Worm (Caenorhabditis elegans) whole organism, L3 larva: Measurements from ENCODE around the gene frpr-1.

Source experiments
- R02D3.7 ChIP-seq: fragments of 150-350 bp; optimal IDR thresholded peaks from 2 replicates; lab custom pipeline; 2014; ENCODE audit warnings: missing biosample characterization, missing genetic modification characterization
- ZK546.5 ChIP-seq: sonication (generic microtip); optimal IDR thresholded peaks from 2 replicates; lab custom pipeline; 2017; ENCODE audit warnings: missing biosample characterization, missing genetic modification characterization
- aly-2 ChIP-seq: fragments of 150-350 bp; optimal IDR thresholded peaks from 2 replicates; lab custom pipeline; 2014; ENCODE audit warnings: missing biosample characterization, missing genetic modification characterization
- ceh-16 ChIP-seq: sonication (generic microtip); optimal IDR thresholded peaks from 2 replicates; lab custom pipeline; 2017; ENCODE audit warnings: missing biosample characterization, missing genetic modification characterization
- ceh-28 ChIP-seq: fragments of 150-350 bp; optimal IDR thresholded peaks from 2 replicates; lab custom pipeline; 2014; ENCODE audit warnings: missing biosample characterization, missing genetic modification reagents, missing genetic modification characterization
- egl-27 ChIP-seq: sonication (generic microtip); optimal IDR thresholded peaks from 4 replicates; lab custom pipeline; 2017; ENCODE audit warnings: missing biosample characterization, missing genetic modification reagents, missing genetic modification characterization
- egl-5 ChIP-seq: fragments of 150-350 bp; optimal IDR thresholded peaks from 2 replicates; lab custom pipeline; 2017; ENCODE audit warnings: missing biosample characterization, missing genetic modification reagents, missing genetic modification characterization, inconsistent platforms
- elt-2 ChIP-seq: sonication (generic microtip); optimal IDR thresholded peaks from 2 replicates; lab custom pipeline; 2016; ENCODE audit warnings: missing genetic modification reagents, mild to moderate bottlenecking, missing genetic modification characterization, missing compliant biosample characterization
- elt-3 ChIP-seq, 3 experiments: fragments of 150-350 bp in 1 of 3; sonication (generic microtip) in 2 of 3; optimal IDR thresholded peaks; 2 replicates in 2 of 3; 4 replicates in 1 of 3; lab custom pipeline; 2014 to 2017; ENCODE audit warnings: missing biosample characterization in 3 of 3, missing genetic modification characterization in 3 of 3
- eor-1 ChIP-seq, 2 experiments: fragments of 150-350 bp; optimal IDR thresholded peaks; 2 replicates each; lab custom pipeline; 2014 to 2018; ENCODE audit warnings: missing biosample characterization in 2 of 2, missing genetic modification characterization in 2 of 2
- fkh-2 ChIP-seq: fragments of 150-350 bp; optimal IDR thresholded peaks from 2 replicates; lab custom pipeline; 2014; ENCODE audit warnings: missing biosample characterization, missing genetic modification reagents, missing genetic modification characterization
- fos-1 ChIP-seq: fragments of 150-350 bp; optimal IDR thresholded peaks from 2 replicates; lab custom pipeline; 2014; ENCODE audit warnings: missing biosample characterization, missing genetic modification characterization
- hmg-11 ChIP-seq: sonication (generic microtip); optimal IDR thresholded peaks from 2 replicates; lab custom pipeline; 2016; ENCODE audit warnings: missing genetic modification characterization, missing compliant biosample characterization
- lin-15B ChIP-seq: fragments of 150-350 bp; optimal IDR thresholded peaks from 2 replicates; lab custom pipeline; 2014; ENCODE audit warnings: missing biosample characterization, missing genetic modification characterization
- lin-39 ChIP-seq: fragments of 150-350 bp; optimal IDR thresholded peaks from 2 replicates; lab custom pipeline; 2018; ENCODE audit warnings: missing biosample characterization, missing genetic modification reagents, missing genetic modification characterization
- lsy-12 ChIP-seq: sonication (generic microtip); optimal IDR thresholded peaks from 2 replicates; lab custom pipeline; 2016; ENCODE audit warnings: mild to moderate bottlenecking, missing genetic modification characterization, missing compliant biosample characterization
- mml-1 ChIP-seq: fragments of 150-350 bp; sonication (generic microtip); optimal IDR thresholded peaks from 3 replicates; lab custom pipeline; 2014; ENCODE audit warnings: missing biosample characterization, missing genetic modification characterization
- nfya-1 ChIP-seq: sonication (generic microtip); optimal IDR thresholded peaks from 2 replicates; lab custom pipeline; 2017; ENCODE audit warnings: missing genetic modification characterization, mild to moderate bottlenecking, missing compliant biosample characterization, antibody characterized with exemption, moderate library complexity; ENCODE audit not compliant: insufficient read depth
- nhr-12 ChIP-seq: fragments of 150-350 bp; optimal IDR thresholded peaks from 2 replicates; lab custom pipeline; 2014; ENCODE audit warnings: missing biosample characterization, missing genetic modification characterization
- nhr-237 ChIP-seq: fragments of 150-350 bp; optimal IDR thresholded peaks from 2 replicates; lab custom pipeline; 2014; ENCODE audit warnings: missing biosample characterization, missing genetic modification characterization
- nhr-25 ChIP-seq: sonication (generic microtip); optimal IDR thresholded peaks from 2 replicates; lab custom pipeline; 2017; ENCODE audit warnings: missing biosample characterization, missing genetic modification characterization
- nhr-67 ChIP-seq: fragments of 150-350 bp; optimal IDR thresholded peaks from 2 replicates; lab custom pipeline; 2014; ENCODE audit warnings: missing biosample characterization, missing genetic modification characterization
- nhr-77 ChIP-seq: fragments of 150-350 bp; optimal IDR thresholded peaks from 2 replicates; lab custom pipeline; 2014; ENCODE audit warnings: missing biosample characterization, missing genetic modification characterization
- pha-4 ChIP-seq: fragments of 150-350 bp; optimal IDR thresholded peaks from 2 replicates; lab custom pipeline; 2014; ENCODE audit warnings: missing biosample characterization, missing genetic modification reagents, missing genetic modification characterization
- pqm-1 ChIP-seq: fragments of 150-350 bp; optimal IDR thresholded peaks from 2 replicates; lab custom pipeline; 2017; ENCODE audit warnings: missing biosample characterization, missing genetic modification characterization, inconsistent platforms
- sea-2 ChIP-seq: fragments of 150-350 bp; sonication (generic microtip); optimal IDR thresholded peaks from 4 replicates; lab custom pipeline; 2014; ENCODE audit warnings: missing biosample characterization, missing genetic modification reagents, missing genetic modification characterization
- skn-1 ChIP-seq: fragments of 150-350 bp; optimal IDR thresholded peaks from 2 replicates; lab custom pipeline; 2014; ENCODE audit warnings: missing biosample characterization, missing genetic modification characterization
- snpc-4 ChIP-seq: fragments of 150-350 bp; optimal IDR thresholded peaks from 2 replicates; lab custom pipeline; 2014; ENCODE audit warnings: missing biosample characterization, missing genetic modification characterization
- tbx-2 ChIP-seq: sonication (generic microtip); optimal IDR thresholded peaks from 2 replicates; lab custom pipeline; 2016; ENCODE audit warnings: mild to moderate bottlenecking, missing genetic modification characterization, missing compliant biosample characterization
- unc-39 ChIP-seq: sonication (generic microtip); optimal IDR thresholded peaks from 4 replicates; lab custom pipeline; 2017; ENCODE audit warnings: missing biosample characterization, missing genetic modification characterization
- unc-62 ChIP-seq: fragments of 150-350 bp; sonication (generic microtip); optimal IDR thresholded peaks from 4 replicates; lab custom pipeline; 2014; ENCODE audit warnings: missing biosample characterization, missing genetic modification reagents, missing genetic modification characterization

Gene frpr-1

DNA sequence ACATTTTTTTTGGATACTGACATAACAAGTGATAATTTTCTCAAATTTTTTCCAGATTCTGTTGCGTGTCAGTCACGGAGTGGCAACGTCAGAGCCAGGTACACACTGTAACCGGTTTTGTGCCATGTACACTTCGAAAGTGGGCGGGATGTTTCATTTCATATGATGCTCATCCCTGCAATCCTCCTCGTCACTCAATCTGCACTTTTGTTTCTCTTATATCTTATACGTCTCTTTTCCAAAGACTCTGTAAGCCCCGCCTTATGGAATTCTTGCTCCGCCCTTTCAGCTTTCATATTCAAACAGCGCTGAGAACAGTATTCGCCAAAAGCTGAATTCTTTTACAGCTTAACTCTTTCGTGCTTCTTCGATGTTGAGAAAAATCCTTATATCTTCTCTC, 9.7 kb upstream of the frpr-1 start, which contains the start of gene C02B8.3:
Gene C02B8.3, plus strand, starts transcription at position 301 of the 400 bp plus-strand sequence.
- no peak for TF ChIP-seq nhr-25 (tag; lab: Kevin White, UChicago)
- no peak for TF ChIP-seq nhr-67
- no peak for TF ChIP-seq unc-39
- no peak for TF ChIP-seq ceh-16 (tag; lab: Kevin White, UChicago)
- no peak for TF ChIP-seq nhr-12
- no peak for TF ChIP-seq hmg-11

DNA sequence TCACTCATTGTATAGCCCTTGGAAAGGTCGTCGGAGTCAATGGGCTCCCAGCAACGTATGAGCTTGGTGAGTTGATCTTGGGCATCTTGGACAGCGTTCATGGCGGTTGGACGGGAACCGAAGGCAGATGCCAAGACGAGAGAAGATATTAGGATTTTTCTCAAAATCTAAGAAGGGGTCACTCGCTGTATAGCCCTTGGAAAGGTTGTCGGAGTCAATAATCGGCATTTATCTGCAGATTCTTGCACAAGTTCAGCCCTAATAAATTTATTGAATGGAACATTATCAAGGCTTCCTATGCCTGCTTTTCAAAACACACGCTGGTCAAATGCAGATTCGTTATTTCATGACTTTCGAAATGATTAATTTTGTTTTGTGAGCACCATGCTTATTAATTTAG, 8.3 kb upstream of the frpr-1 start, which contains the start of gene C02B8.7:
Gene C02B8.7, minus strand, starts transcription at position 101 of the 400 bp plus-strand sequence.
- TF ChIP-seq fos-1 (no peak), R02D3.7 (no peak), lin-15B (tag; lab: Kevin White, UChicago) (no peak), tbx-2 (tag; lab: Kevin White, UChicago) (no peak), hmg-11 (no peak), lsy-12 (tag; lab: Kevin White, UChicago) (no peak), unc-39 (no peak), unc-62 (GFP tag; lab: Kevin White, UChicago) (no peak), egl-27 (tag; lab: Kevin White, UChicago) (no peak)
- TF ChIP-seq, all 47 proteins: peak for 0

DNA sequence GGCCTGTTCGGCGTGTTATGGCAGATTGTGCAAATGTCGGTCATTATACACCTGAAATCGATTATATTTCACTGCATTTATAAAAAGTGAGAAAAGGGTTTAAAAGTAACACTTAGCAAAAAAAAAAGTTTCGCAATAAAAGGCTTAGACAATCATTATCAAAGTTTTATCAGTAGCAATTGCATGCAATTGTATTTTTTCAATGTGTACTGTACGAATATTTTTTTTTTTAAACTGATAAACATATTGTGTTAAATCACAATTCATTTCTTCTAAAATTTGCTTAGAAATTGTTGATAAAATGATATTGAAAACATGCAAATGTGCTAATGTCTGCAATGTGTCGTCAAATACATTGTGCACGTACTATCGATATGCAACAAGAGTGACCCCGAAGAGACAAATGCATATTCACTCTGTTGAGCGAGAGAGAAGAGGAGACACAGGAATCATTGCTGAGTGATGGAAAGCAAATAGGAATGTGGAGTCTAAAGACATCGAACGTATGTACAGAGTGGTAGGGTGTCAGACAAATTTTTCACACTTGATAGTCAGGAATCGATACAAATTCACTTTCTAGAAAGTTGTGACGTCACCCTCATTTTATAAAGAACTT, 6.9 kb upstream of the frpr-1 start, which contains the start of gene C02B8.6:
Gene C02B8.6, minus strand, starts transcription at position 51 of the 616 bp plus-strand sequence.
- no peak for TF ChIP-seq ZK546.5 (tag; lab: Kevin White, UChicago)
- TF ChIP-seq ceh-28: peak; percentile 73
- peak; percentile 53 for TF ChIP-seq hmg-11
- peak; percentile 12 for TF ChIP-seq snpc-4 (tag; lab: Kevin White, UChicago)
- TF ChIP-seq aly-2 (tag; lab: Kevin White, UChicago): no peak
- TF ChIP-seq nhr-237 (tag; lab: Kevin White, UChicago): no peak
- no peak for TF ChIP-seq mml-1 (tag; lab: Kevin White, UChicago)
- no peak for TF ChIP-seq nhr-12
- peak; percentile 51 for TF ChIP-seq nfya-1 (tag; lab: Kevin White, UChicago)
- TF ChIP-seq unc-39: no peak
- peak; percentile 64 for TF ChIP-seq pqm-1 (tag; lab: Kevin White, UChicago)
- TF ChIP-seq egl-5: no peak
- TF ChIP-seq elt-2 (tag; lab: Kevin White, UChicago): peak; percentile 70
- TF ChIP-seq lin-39 (tag; lab: Kevin White, UChicago): peak; percentile 60
- peak; percentile 14 for TF ChIP-seq lin-15B (tag; lab: Kevin White, UChicago)
- peak; percentile 19 for TF ChIP-seq skn-1 (tag; lab: Kevin White, UChicago)
- peak; percentile 85 for TF ChIP-seq pha-4

DNA sequence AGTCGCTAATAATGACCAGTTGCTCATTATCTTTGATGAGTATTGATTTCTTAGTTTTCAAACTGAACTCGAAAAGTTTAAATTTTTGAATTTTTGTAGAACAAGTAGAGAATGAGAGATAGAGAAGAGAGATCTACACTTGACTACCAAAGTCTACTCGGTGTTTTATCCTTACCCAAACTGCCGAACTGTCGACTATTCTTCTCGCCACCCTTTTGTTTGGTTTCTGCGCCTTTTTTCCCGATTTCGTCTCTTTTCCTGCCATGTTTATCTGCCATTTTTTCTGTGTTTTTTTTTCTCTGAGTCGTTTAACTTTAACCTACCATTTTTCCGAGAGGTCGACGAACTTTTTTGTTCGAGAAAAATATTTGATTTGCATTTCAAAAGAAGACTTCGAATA, 6.2 kb downstream of the frpr-1 start, which contains the start of gene C02B8.12:
Gene C02B8.12, minus strand, starts transcription at position 175 of the 400 bp plus-strand sequence.
- TF ChIP-seq ZK546.5 (tag; lab: Kevin White, UChicago) (no peak), eor-1 (tag; optimal IDR thresholded peaks at IDR 0.05; lab: Kevin White, UChicago) (no peak), fkh-2 (tag; lab: Kevin White, UChicago) (no peak), nhr-237 (tag; lab: Kevin White, UChicago) (no peak), unc-62 (GFP tag; lab: Kevin White, UChicago) (no peak), nhr-67 (no peak), lsy-12 (tag; lab: Kevin White, UChicago) (no peak), pha-4 (peak; percentile 37), lin-15B (tag; lab: Kevin White, UChicago) (no peak)
- TF ChIP-seq, all 47 proteins: peak for 1

DNA sequence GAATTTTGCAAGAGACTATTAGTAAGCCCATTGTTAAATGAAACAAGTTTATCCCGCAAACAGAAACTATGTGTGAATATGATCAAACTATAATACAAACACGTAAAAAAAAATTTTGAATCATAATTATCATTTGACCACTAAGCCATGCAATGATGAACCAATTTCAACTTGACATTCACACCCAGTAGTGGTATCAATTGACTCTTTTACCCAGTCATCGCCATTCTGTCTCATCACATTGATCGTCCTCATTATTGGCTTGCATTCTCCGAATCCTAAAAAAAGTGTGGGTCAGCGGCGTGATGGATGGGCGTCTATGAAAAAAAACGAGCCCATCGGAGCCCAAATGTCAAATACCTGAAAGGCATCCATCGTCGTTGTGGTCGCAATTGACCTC, 9.2 kb downstream of the frpr-1 start:
- TF ChIP-seq mml-1 (tag; lab: Kevin White, UChicago) (no peak), aly-2 (tag; lab: Kevin White, UChicago) (no peak), nhr-237 (tag; lab: Kevin White, UChicago) (no peak), elt-3 (tag; optimal IDR thresholded peaks at IDR 0.05; lab: Kevin White, UChicago) (no peak), sea-2 (no peak), R02D3.7 (no peak), nhr-77 (tag; lab: Kevin White, UChicago) (no peak), lin-39 (tag; lab: Kevin White, UChicago) (no peak), unc-62 (GFP tag; lab: Kevin White, UChicago) (no peak)
